5 worm cellular contexts compared by ENCODE assay signal in the genomic region with DNA sequence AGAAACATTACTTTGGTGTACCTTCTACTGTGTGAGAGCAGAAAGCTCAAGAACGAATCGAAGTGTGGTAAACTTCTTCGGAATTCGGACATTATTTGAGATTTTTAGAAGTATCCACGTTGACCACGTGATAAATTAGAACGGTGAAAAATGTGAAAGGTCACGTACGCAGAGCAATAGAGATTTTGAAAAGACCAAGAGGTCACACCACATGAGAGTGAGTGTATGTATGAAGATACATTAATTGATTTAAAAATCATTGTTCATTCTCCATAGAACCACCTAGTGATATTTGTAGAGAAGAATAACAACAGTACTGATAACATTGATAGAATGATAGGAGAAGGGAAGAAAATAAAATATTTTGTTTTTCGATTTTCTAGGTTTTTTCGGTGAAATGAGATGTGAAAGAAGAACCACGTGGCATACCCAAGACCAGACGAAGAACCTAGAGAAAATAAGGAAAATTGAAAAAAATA.
TF ChIP-seq lines count a peak whose summit lies in the region.

A gene (minus strand): TSS at position 69 of the 479 bp plus-strand sequence.

TF ChIP-seq in whole organism, L1 larva, 84 proteins besides CTCF, POLR2A, EP300 and RAD21 (continues in another document):
- no peak for TF ChIP-seq nhr-28 (tag; optimal IDR thresholded peaks at IDR 0.05; lab: Kevin White, UChicago)
- peak; percentile 18 for TF ChIP-seq C16A3.4 (tag; optimal IDR thresholded peaks at IDR 0.05; lab: Kevin White, UChicago)
- no peak for TF ChIP-seq pag-3 (tag; optimal IDR thresholded peaks at IDR 0.05; lab: Kevin White, UChicago; ENCODE audit: borderline replicate concordance, insufficient read depth)
- peak in 1 of 2 experiments; percentile 72 for TF ChIP-seq lin-35 (GFP tag; optimal IDR thresholded peaks at IDR 0.05; lab: Kevin White, UChicago)
- no peak for TF ChIP-seq ceh-90 (tag; optimal IDR thresholded peaks at IDR 0.05; lab: Kevin White, UChicago)
- no peak for TF ChIP-seq aly-2 (tag; optimal IDR thresholded peaks at IDR 0.05; lab: Kevin White, UChicago)
- TF ChIP-seq efl-3 (GFP tag; optimal IDR thresholded peaks at IDR 0.05; lab: Kevin White, UChicago): no peak
- TF ChIP-seq xbp-1 (tag; optimal IDR thresholded peaks at IDR 0.05; lab: Kevin White, UChicago): no peak
- TF ChIP-seq nhr-84 (tag; optimal IDR thresholded peaks at IDR 0.05; lab: Kevin White, UChicago): no peak
- no peak for TF ChIP-seq lin-13 (GFP tag; optimal IDR thresholded peaks at IDR 0.05; lab: Kevin White, UChicago)
- TF ChIP-seq efl-1 (optimal IDR thresholded peaks at IDR 0.05; lab: Kevin White, UChicago): peak in 1 of 2 experiments; percentile 1
- TF ChIP-seq efl-1 (GFP tag; optimal IDR thresholded peaks at IDR 0.05 in 1 of 2; lab: Kevin White, UChicago): no peak
- TF ChIP-seq fkh-4 (tag; optimal IDR thresholded peaks at IDR 0.05; lab: Kevin White, UChicago; ENCODE audit: borderline replicate concordance): no peak
- TF ChIP-seq mep-1 (tag; optimal IDR thresholded peaks at IDR 0.05; lab: Kevin White, UChicago): peak; percentile 74
- TF ChIP-seq ceh-63 (GFP tag; optimal IDR thresholded peaks at IDR 0.05; lab: Kevin White, UChicago): no peak
- peak; percentile 50 for TF ChIP-seq rnt-1 (tag; optimal IDR thresholded peaks at IDR 0.05; lab: Kevin White, UChicago)

TF ChIP-seq in whole organism, L2 larva, 48 proteins besides CTCF, POLR2A, EP300 and RAD21 (continues in another document):
- TF ChIP-seq ztf-1 (GFP tag; conservative IDR thresholded peaks at IDR 0.05; lab: Robert Waterston, UW): no peak
- peak; percentile 57 for TF ChIP-seq gmeb-1 (tag; optimal IDR thresholded peaks at IDR 0.05; lab: Kevin White, UChicago)
- TF ChIP-seq sem-4 (tag; optimal IDR thresholded peaks at IDR 0.05; lab: Kevin White, UChicago): no peak
- TF ChIP-seq ama-1 (optimal IDR thresholded peaks at IDR 0.05; lab: Kevin White, UChicago): no peak
- TF ChIP-seq sma-3 (GFP tag; optimal IDR thresholded peaks at IDR 0.05; lab: Kevin White, UChicago): peak; percentile 37
- peak; percentile 25 for TF ChIP-seq nhr-21 (tag; optimal IDR thresholded peaks at IDR 0.05; lab: Kevin White, UChicago)
- no peak for TF ChIP-seq mbf-1 (tag; optimal IDR thresholded peaks at IDR 0.05; lab: Kevin White, UChicago)
- TF ChIP-seq ztf-11 (tag; optimal IDR thresholded peaks at IDR 0.05; lab: Kevin White, UChicago): no peak
- no peak for TF ChIP-seq nhr-12 (tag; optimal IDR thresholded peaks at IDR 0.05; lab: Kevin White, UChicago)
- TF ChIP-seq F13H6.1 (tag; optimal IDR thresholded peaks at IDR 0.05; lab: Kevin White, UChicago): peak; percentile 33
- no peak for TF ChIP-seq dmd-4 (tag; optimal IDR thresholded peaks at IDR 0.05; lab: Kevin White, UChicago)
- no peak for TF ChIP-seq alr-1 (tag; optimal IDR thresholded peaks at IDR 0.05; lab: Kevin White, UChicago)
- TF ChIP-seq lsy-2 (tag; optimal IDR thresholded peaks at IDR 0.05; lab: Kevin White, UChicago): peak in 1 of 2 experiments; percentile 62
- peak; percentile 54 for TF ChIP-seq C34F6.9 (tag; optimal IDR thresholded peaks at IDR 0.05; lab: Kevin White, UChicago)
- TF ChIP-seq crh-2 (tag; optimal IDR thresholded peaks at IDR 0.05; lab: Kevin White, UChicago): peak; percentile 82
- peak; percentile 40 for TF ChIP-seq sma-9 (GFP tag; optimal IDR thresholded peaks at IDR 0.05; lab: Kevin White, UChicago)
- TF ChIP-seq sma-9 (tag; optimal IDR thresholded peaks at IDR 0.05; lab: Kevin White, UChicago): no peak
- TF ChIP-seq lin-13 (GFP tag; optimal IDR thresholded peaks at IDR 0.05; lab: Kevin White, UChicago): peak; percentile 76

TF ChIP-seq in whole organism, L3 larva, 47 proteins besides CTCF, POLR2A, EP300 and RAD21 (continues in another document):
- TF ChIP-seq tbx-2 (tag; optimal IDR thresholded peaks at IDR 0.05; lab: Kevin White, UChicago) (no peak), sea-2 (GFP tag; optimal IDR thresholded peaks at IDR 0.05; lab: Kevin White, UChicago) (no peak), mdl-1 (tag; optimal IDR thresholded peaks at IDR 0.05; lab: Kevin White, UChicago) (no peak), nhr-77 (tag; optimal IDR thresholded peaks at IDR 0.05; lab: Kevin White, UChicago) (no peak), nhr-237 (tag; optimal IDR thresholded peaks at IDR 0.05; lab: Kevin White, UChicago) (no peak), lin-39 (tag; optimal IDR thresholded peaks at IDR 0.05; lab: Kevin White, UChicago) (peak; percentile 15), daf-12 (tag; optimal IDR thresholded peaks at IDR 0.05; lab: Kevin White, UChicago) (no peak), lin-15B (tag; optimal IDR thresholded peaks at IDR 0.05; lab: Kevin White, UChicago) (no peak), nhr-25 (tag; optimal IDR thresholded peaks at IDR 0.05; lab: Kevin White, UChicago) (no peak), jun-1 (tag; optimal IDR thresholded peaks at IDR 0.05; lab: Kevin White, UChicago) (peak; percentile 56), aly-2 (tag; optimal IDR thresholded peaks at IDR 0.05; lab: Kevin White, UChicago) (no peak), nhr-76 (tag; optimal IDR thresholded peaks at IDR 0.05; lab: Kevin White, UChicago) (no peak), lsy-12 (tag; optimal IDR thresholded peaks at IDR 0.05; lab: Kevin White, UChicago) (peak; percentile 19), ama-1 (optimal IDR thresholded peaks at IDR 0.05; lab: Kevin White, UChicago) (peak; percentile 59), nfya-1 (tag; optimal IDR thresholded peaks at IDR 0.05; lab: Kevin White, UChicago; ENCODE audit: insufficient read depth) (peak; percentile 30), ceh-28 (tag; optimal IDR thresholded peaks at IDR 0.05; lab: Kevin White, UChicago) (peak; percentile 7), pha-4 (tag; optimal IDR thresholded peaks at IDR 0.05; lab: Kevin White, UChicago) (peak; percentile 77), fkh-10 (GFP tag; optimal IDR thresholded peaks at IDR 0.05; lab: Kevin White, UChicago) (no peak), ceh-16 (tag; optimal IDR thresholded peaks at IDR 0.05; lab: Kevin White, UChicago) (no peak)

TF ChIP-seq in whole organism, L4 larva, 104 proteins besides CTCF, POLR2A, EP300 and RAD21 (continues in another document):
- TF ChIP-seq sdz-12 (GFP tag; optimal IDR thresholded peaks at IDR 0.05; lab: Kevin White, UChicago) (no peak), snpc-1.2 (GFP tag; IDR thresholded peaks at IDR 0.05; lab: Robert Waterston, UW) (no peak), Y75B8A.6 (GFP tag; IDR thresholded peaks at IDR 0.05; lab: Robert Waterston, UW) (no peak), cey-2 (tag; optimal IDR thresholded peaks at IDR 0.05; lab: Kevin White, UChicago; ENCODE audit: borderline replicate concordance, insufficient read depth) (no peak), Y5F2A.4 (GFP tag; optimal IDR thresholded peaks at IDR 0.05; lab: Kevin White, UChicago) (no peak), lir-3 (tag; optimal IDR thresholded peaks at IDR 0.05; lab: Kevin White, UChicago) (no peak), tag-97 (GFP tag; IDR thresholded peaks at IDR 0.05; lab: Robert Waterston, UW) (no peak), mdt-29 (GFP tag; IDR thresholded peaks at IDR 0.05; lab: Robert Waterston, UW) (peak; percentile 23; the same call in 1 of the 2 replicates), mep-1 (tag; optimal IDR thresholded peaks at IDR 0.05; lab: Kevin White, UChicago) (peak; percentile 71), skn-1 (tag; optimal IDR thresholded peaks at IDR 0.05; lab: Kevin White, UChicago) (no peak), nhr-11 (tag; optimal IDR thresholded peaks at IDR 0.05; lab: Kevin White, UChicago) (peak; percentile 23), unc-130 (GFP tag; optimal IDR thresholded peaks at IDR 0.05; lab: Kevin White, UChicago) (no peak), ceh-44 (GFP tag; IDR thresholded peaks at IDR 0.05; lab: Robert Waterston, UW) (no peak), hmg-1.1 (GFP tag; IDR thresholded peaks at IDR 0.05; lab: Robert Waterston, UW) (no peak), aha-1 (tag; lab: Kevin White, UChicago) (peak; percentile 92), set-16 (GFP tag; IDR thresholded peaks at IDR 0.05; lab: Robert Waterston, UW) (no peak), daf-16 (GFP tag; optimal IDR thresholded peaks at IDR 0.05; lab: Kevin White, UChicago) (no peak), daf-16 (tag; optimal IDR thresholded peaks at IDR 0.05; lab: Kevin White, UChicago) (peak; percentile 91), lin-39 (tag; optimal IDR thresholded peaks at IDR 0.05; lab: Kevin White, UChicago) (no peak), nhr-76 (tag; optimal IDR thresholded peaks at IDR 0.05; lab: Kevin White, UChicago) (no peak), lsy-2 (tag; optimal IDR thresholded peaks at IDR 0.05; lab: Kevin White, UChicago) (peak in 1 of 2 experiments; percentile 51)

TF ChIP-seq in whole organism, young adult, 124 proteins besides CTCF, POLR2A, EP300 and RAD21 (continues in another document):
- peak; percentile 32 for TF ChIP-seq nhr-80 (tag; optimal IDR thresholded peaks at IDR 0.05; lab: Kevin White, UChicago)
- no peak for TF ChIP-seq egl-44 (GFP tag; IDR thresholded peaks at IDR 0.05; lab: Robert Waterston, UW)
- TF ChIP-seq mes-4 (tag; optimal IDR thresholded peaks at IDR 0.05; lab: Kevin White, UChicago): no peak
- TF ChIP-seq nhr-120 (GFP tag; IDR thresholded peaks at IDR 0.05; lab: Robert Waterston, UW): no peak
- TF ChIP-seq ztf-6 (GFP tag; IDR thresholded peaks at IDR 0.05; lab: Robert Waterston, UW): no peak
- TF ChIP-seq madf-3 (GFP tag; IDR thresholded peaks at IDR 0.05; lab: Robert Waterston, UW): no peak
- TF ChIP-seq lin-40 (tag; optimal IDR thresholded peaks at IDR 0.05; lab: Kevin White, UChicago): peak; percentile 23
- no peak for TF ChIP-seq snpc-4 (GFP tag; optimal IDR thresholded peaks at IDR 0.05; lab: Kevin White, UChicago)
- peak in 2 of 4 experiments; percentile 2 to 28 for TF ChIP-seq snpc-4 (tag; optimal IDR thresholded peaks at IDR 0.05; lab: Kevin White, UChicago)
- TF ChIP-seq F33H1.4 (GFP tag; IDR thresholded peaks at IDR 0.05; lab: Robert Waterston, UW): no peak
- no peak for TF ChIP-seq nhr-179 (tag; optimal IDR thresholded peaks at IDR 0.05; lab: Kevin White, UChicago)
- peak; percentile 24 for TF ChIP-seq F23B12.7 (tag; optimal IDR thresholded peaks at IDR 0.05; lab: Kevin White, UChicago; ENCODE audit: insufficient read depth)
- peak; percentile 8 for TF ChIP-seq ets-4 (GFP tag; optimal IDR thresholded peaks at IDR 0.05; lab: Kevin White, UChicago)
- TF ChIP-seq madf-8 (GFP tag; conservative IDR thresholded peaks at IDR 0.05; lab: Robert Waterston, UW): no peak
- no peak for TF ChIP-seq mxl-1 (tag; optimal IDR thresholded peaks at IDR 0.05; lab: Kevin White, UChicago)
- TF ChIP-seq mel-28 (tag; optimal IDR thresholded peaks at IDR 0.05; lab: Kevin White, UChicago; ENCODE audit: borderline replicate concordance): no peak
- TF ChIP-seq him-1 (tag; optimal IDR thresholded peaks at IDR 0.05; lab: Kevin White, UChicago): no peak
- no peak for TF ChIP-seq zfh-2 (GFP tag; conservative IDR thresholded peaks at IDR 0.05; lab: Robert Waterston, UW)
- no peak for TF ChIP-seq hrde-1 (tag; optimal IDR thresholded peaks at IDR 0.05; lab: Kevin White, UChicago; ENCODE audit: borderline replicate concordance)
- no peak for TF ChIP-seq aptf-3 (GFP tag; IDR thresholded peaks at IDR 0.05; lab: Robert Waterston, UW)
- no peak for TF ChIP-seq C17E4.6 (GFP tag; IDR thresholded peaks at IDR 0.05; lab: Robert Waterston, UW)
- TF ChIP-seq lin-26 (GFP tag; IDR thresholded peaks at IDR 0.05; lab: Robert Waterston, UW): 0 out of 2 replicates have a peak, but pooled peaks have one; percentile 34
